Fruit fly (Drosophila melanogaster) whole organism, prepupa: Measurements from ENCODE around the gene CG13309.

Source experiments
- Blimp-1 ChIP-seq: fragments of 200-800 bp; sonication (Bioruptor generic); optimal IDR thresholded peaks from 3 replicates; lab custom pipeline; 2017; ENCODE audit warnings: missing biosample characterization, missing genetic modification characterization, mild to moderate bottlenecking, moderate library complexity, missing genetic modification reagents
- CG10631 ChIP-seq: fragments of 200-800 bp; sonication (Bioruptor generic); optimal IDR thresholded peaks from 2 replicates; lab custom pipeline; 2016; ENCODE audit warnings: missing biosample characterization, missing genetic modification characterization
- CG10669 ChIP-seq: fragments of 200-800 bp; sonication (Bioruptor generic); optimal IDR thresholded peaks from 3 replicates; lab custom pipeline; 2018; ENCODE audit warnings: missing biosample characterization, mild to moderate bottlenecking, missing genetic modification characterization, moderate library complexity
- CG11294 ChIP-seq: fragments of 200-800 bp; sonication (Bioruptor generic); IDR thresholded peaks from 2 replicates; pipeline ENCODE4 v1.3.6; 2022; ENCODE audit warnings: missing biosample characterization, missing genetic modification characterization
- CG11902 ChIP-seq: fragments of 200-800 bp; sonication (Bioruptor generic); optimal IDR thresholded peaks from 3 replicates; lab custom pipeline; 2016; ENCODE audit warnings: missing biosample characterization, missing genetic modification characterization
- CG1621 ChIP-seq: fragments of 200-800 bp; sonication (Bioruptor generic); optimal IDR thresholded peaks from 3 replicates; lab custom pipeline; 2018; ENCODE audit warnings: missing biosample characterization, mild to moderate bottlenecking, missing genetic modification characterization
- CG31627 ChIP-seq: fragments of 200-800 bp; sonication (Bioruptor generic); optimal IDR thresholded peaks from 3 replicates; lab custom pipeline; 2016; ENCODE audit warnings: missing biosample characterization, missing genetic modification characterization
- CG34406 ChIP-seq: fragments of 200-800 bp; sonication (Bioruptor generic); optimal IDR thresholded peaks from 3 replicates; lab custom pipeline; 2016; ENCODE audit warnings: missing biosample characterization, missing genetic modification characterization
- CG4318 ChIP-seq: fragments of 200-800 bp; sonication (Bioruptor generic); optimal IDR thresholded peaks from 3 replicates; lab custom pipeline; 2017; ENCODE audit warnings: missing biosample characterization, mild to moderate bottlenecking, missing genetic modification characterization
- CG6163 ChIP-seq: fragments of 200-800 bp; sonication (Bioruptor generic); IDR thresholded peaks from 3 replicates; pipeline ENCODE4 v1.3.6; 2022; ENCODE audit warnings: missing biosample characterization, missing genetic modification characterization
- CG6276 ChIP-seq: fragments of 200-800 bp; sonication (Bioruptor generic); optimal IDR thresholded peaks from 2 replicates; lab custom pipeline; 2017; ENCODE audit warnings: missing biosample characterization, mild to moderate bottlenecking, missing genetic modification characterization
- CG6808 ChIP-seq: fragments of 200-800 bp; sonication (Bioruptor generic); optimal IDR thresholded peaks from 3 replicates; lab custom pipeline; 2017; ENCODE audit warnings: missing biosample characterization, missing genetic modification characterization, mild to moderate bottlenecking, moderate library complexity, missing genetic modification reagents
- CG6854 ChIP-seq: fragments of 200-800 bp; sonication (Bioruptor generic); optimal IDR thresholded peaks from 2 replicates; lab custom pipeline; 2017; ENCODE audit warnings: missing biosample characterization, mild to moderate bottlenecking, missing genetic modification characterization
- CG7368 ChIP-seq: fragments of 200-800 bp; sonication (Bioruptor generic); optimal IDR thresholded peaks from 3 replicates; lab custom pipeline; 2016; ENCODE audit warnings: missing biosample characterization, missing genetic modification characterization
- CG8119 ChIP-seq: fragments of 200-800 bp; sonication (Bioruptor generic); IDR thresholded peaks from 3 replicates; pipeline ENCODE4 v1.3.6; 2022; ENCODE audit warnings: missing biosample characterization, missing genetic modification characterization
- CG8319 ChIP-seq: fragments of 200-800 bp; sonication (Bioruptor generic); optimal IDR thresholded peaks from 3 replicates; lab custom pipeline; 2016; ENCODE audit warnings: missing biosample characterization, missing genetic modification characterization
- CG8632 ChIP-seq: fragments of 200-800 bp; sonication (Bioruptor generic); optimal IDR thresholded peaks from 3 replicates; lab custom pipeline; 2016; ENCODE audit warnings: missing biosample characterization, missing genetic modification characterization
- CG9139 ChIP-seq: fragments of 200-800 bp; sonication (Bioruptor generic); optimal IDR thresholded peaks from 3 replicates; lab custom pipeline; 2017; ENCODE audit warnings: missing biosample characterization, mild to moderate bottlenecking, missing genetic modification characterization
- Eip75B ChIP-seq: fragments of 200-800 bp; sonication (Bioruptor generic); optimal IDR thresholded peaks from 3 replicates; lab custom pipeline; 2016; ENCODE audit warnings: missing biosample characterization, missing genetic modification characterization
- Eip78C ChIP-seq: fragments of 200-800 bp; sonication (Bioruptor generic); peaks from one replicate; lab custom pipeline; 2016; ENCODE audit warnings: missing biosample characterization, missing genetic modification characterization
- Ets96B ChIP-seq: fragments of 200-800 bp; optimal IDR thresholded peaks from 2 replicates; lab custom pipeline; 2019; ENCODE audit warnings: missing biosample characterization, mild to moderate bottlenecking, missing genetic modification characterization, moderate library complexity
- Hr38 ChIP-seq: sonication (Bioruptor generic); optimal IDR thresholded peaks from 2 replicates; lab custom pipeline; 2016; ENCODE audit warnings: missing biosample characterization, missing genetic modification characterization
- Hr39 ChIP-seq: fragments of 200-800 bp; sonication (Bioruptor generic); optimal IDR thresholded peaks from 2 replicates; lab custom pipeline; 2016; ENCODE audit warnings: missing biosample characterization, missing genetic modification characterization
- Hr4 ChIP-seq: fragments of 200-800 bp; sonication (Bioruptor generic); optimal IDR thresholded peaks from 3 replicates; lab custom pipeline; 2016; ENCODE audit warnings: missing biosample characterization, missing genetic modification characterization
- Lpt ChIP-seq: fragments of 200-800 bp; sonication (Bioruptor generic); optimal IDR thresholded peaks from 3 replicates; lab custom pipeline; 2016; ENCODE audit warnings: missing biosample characterization, missing genetic modification characterization
- Met ChIP-seq: fragments of 200-800 bp; sonication (Bioruptor generic); optimal IDR thresholded peaks from 3 replicates; lab custom pipeline; 2016; ENCODE audit warnings: missing biosample characterization, missing genetic modification characterization
- OdsH ChIP-seq: fragments of 200-800 bp; sonication (Bioruptor generic); optimal IDR thresholded peaks from 3 replicates; lab custom pipeline; 2016; ENCODE audit warnings: missing biosample characterization, missing genetic modification characterization
- Smox ChIP-seq: fragments of 200-800 bp; sonication (Bioruptor generic); optimal IDR thresholded peaks from 3 replicates; lab custom pipeline; 2016; ENCODE audit warnings: missing biosample characterization, missing genetic modification characterization
- Sox102F ChIP-seq: fragments of 200-800 bp; sonication (Bioruptor generic); optimal IDR thresholded peaks from 2 replicates; lab custom pipeline; 2016; ENCODE audit warnings: missing biosample characterization, mild to moderate bottlenecking, missing genetic modification characterization
- Sox14 ChIP-seq: fragments of 200-800 bp; sonication (Bioruptor generic); optimal IDR thresholded peaks from 3 replicates; lab custom pipeline; 2016; ENCODE audit warnings: missing biosample characterization, missing genetic modification characterization
- Sox15 ChIP-seq: fragments of 200-800 bp; sonication (Bioruptor generic); optimal IDR thresholded peaks from 3 replicates; lab custom pipeline; 2016; ENCODE audit warnings: missing biosample characterization, missing genetic modification characterization
- achi ChIP-seq: fragments of 200-800 bp; sonication (Bioruptor generic); optimal IDR thresholded peaks from 3 replicates; lab custom pipeline; 2016; ENCODE audit warnings: missing biosample characterization, missing genetic modification characterization
- cyc ChIP-seq: fragments of 200-800 bp; sonication (Bioruptor generic); optimal IDR thresholded peaks from 3 replicates; lab custom pipeline; 2016; ENCODE audit warnings: missing biosample characterization, missing genetic modification characterization
- dac ChIP-seq: fragments of 200-800 bp; sonication (Bioruptor generic); optimal IDR thresholded peaks from 2 replicates; lab custom pipeline; 2017; ENCODE audit warnings: missing biosample characterization, mild to moderate bottlenecking, missing genetic modification characterization
- eg ChIP-seq: fragments of 200-800 bp; sonication (Bioruptor generic); IDR thresholded peaks from 3 replicates; pipeline ENCODE4 v1.3.6; 2022; ENCODE audit warnings: missing biosample characterization, missing genetic modification characterization
- fd59A ChIP-seq: fragments of 200-800 bp; sonication (Bioruptor generic); optimal IDR thresholded peaks from 2 replicates; lab custom pipeline; 2017; ENCODE audit warnings: missing biosample characterization, mild to moderate bottlenecking, missing genetic modification characterization, missing genetic modification reagents
- fd85E ChIP-seq: fragments of 200-800 bp; sonication (Bioruptor generic); optimal IDR thresholded peaks from 3 replicates; lab custom pipeline; 2016; ENCODE audit warnings: missing biosample characterization, missing genetic modification characterization
- fkh ChIP-seq: fragments of 200-800 bp; sonication (Bioruptor generic); optimal IDR thresholded peaks from 3 replicates; lab custom pipeline; 2017; ENCODE audit warnings: missing biosample characterization, mild to moderate bottlenecking, missing genetic modification characterization, moderate library complexity
- lz ChIP-seq: fragments of 200-800 bp; sonication (Bioruptor generic); optimal IDR thresholded peaks from 3 replicates; lab custom pipeline; 2016; ENCODE audit warnings: missing biosample characterization, missing genetic modification characterization
- net ChIP-seq: fragments of 200-800 bp; sonication (Bioruptor generic); optimal IDR thresholded peaks from 3 replicates; lab custom pipeline; 2016; ENCODE audit warnings: missing biosample characterization, missing genetic modification characterization
- pdm3 ChIP-seq: fragments of 200-800 bp; sonication (Bioruptor generic); optimal IDR thresholded peaks from 3 replicates; lab custom pipeline; 2016; ENCODE audit warnings: missing biosample characterization, missing genetic modification characterization
- salr ChIP-seq, 2 experiments: fragments of 200-800 bp; sonication (Bioruptor generic); optimal IDR thresholded peaks; 3 replicates each; lab custom pipeline; 2016 to 2018; ENCODE audit warnings: missing biosample characterization in 2 of 2, missing genetic modification characterization in 2 of 2, mild to moderate bottlenecking in 1 of 2
- spab ChIP-seq: fragments of 200-800 bp; sonication (Bioruptor generic); optimal IDR thresholded peaks from 2 replicates; lab custom pipeline; 2017; ENCODE audit warnings: missing biosample characterization, mild to moderate bottlenecking, missing genetic modification characterization, missing genetic modification reagents
- ss ChIP-seq, 2 experiments: fragments of 200-800 bp; sonication (Bioruptor generic); optimal IDR thresholded peaks; 2 replicates in 1 of 2; 3 replicates in 1 of 2; lab custom pipeline; 2017 to 2018; ENCODE audit warnings: mild to moderate bottlenecking in 2 of 2, missing biosample characterization in 2 of 2, missing genetic modification characterization in 2 of 2, moderate library complexity in 1 of 2
- vri ChIP-seq: fragments of 200-800 bp; sonication (Bioruptor generic); optimal IDR thresholded peaks from 3 replicates; lab custom pipeline; 2016; ENCODE audit warnings: missing biosample characterization, mild to moderate bottlenecking, missing genetic modification characterization

The CG13309 gene

dm6 chr3L:8767876-8768275, 42.3 kb upstream of the CG13309 start (continued):
- TF ChIP-seq CG11902 (GFP tag; lab: Kevin White, UChicago) (peak; percentile 63), Sox102F (peak; percentile 62), fd85E (GFP tag; lab: Kevin White, UChicago) (no peak), CG11294 (GFP tag; lab: Robert Waterston, UW) (peak; percentile 24; the same call in 1 of the 2 replicates), ss (GFP tag; optimal IDR thresholded peaks at IDR 0.05; lab: Kevin White, UChicago) (peak; percentile 35 to 71), CG1621 (tag; lab: Kevin White, UChicago) (peak; percentile 55), CG4318 (peak; percentile 61), CG10669 (peak; percentile 69), Hr4 (GFP tag; lab: Kevin White, UChicago) (peak; percentile 77), CG6808 (GFP tag; lab: Kevin White, UChicago) (peak; percentile 72), eg (GFP tag; lab: Robert Waterston, UW) (peak; percentile 74), OdsH (GFP tag; lab: Kevin White, UChicago) (peak; percentile 81), Eip75B (GFP tag; lab: Kevin White, UChicago) (peak; percentile 68), Sox14 (GFP tag; lab: Kevin White, UChicago) (peak; percentile 75), CG6276 (GFP tag; lab: Kevin White, UChicago) (peak; percentile 74), CG9139 (GFP tag; lab: Kevin White, UChicago) (peak; percentile 30), CG8119 (GFP tag; lab: Robert Waterston, UW) (peak; percentile 74), spab (GFP tag; lab: Kevin White, UChicago) (peak; percentile 65), Ets96B (peak; percentile 72), Eip78C (GFP tag; lab: Kevin White, UChicago) (peak; percentile 95), cyc (GFP tag; lab: Kevin White, UChicago) (peak; percentile 56)

dm6 chr3L:8770616-8771229, 39.5 kb upstream of the CG13309 start:
- TF ChIP-seq net (GFP tag; lab: Kevin White, UChicago) (no peak), CG6276 (GFP tag; lab: Kevin White, UChicago) (no peak), CG8319 (GFP tag; lab: Kevin White, UChicago) (no peak), Eip78C (GFP tag; lab: Kevin White, UChicago) (peak; percentile 9), achi (GFP tag; lab: Kevin White, UChicago) (no peak), Hr4 (GFP tag; lab: Kevin White, UChicago) (no peak), fkh (GFP tag; lab: Kevin White, UChicago) (peak; percentile 61), Lpt (GFP tag; lab: Kevin White, UChicago) (no peak), pdm3 (no peak), CG9139 (GFP tag; lab: Kevin White, UChicago) (no peak)

dm6 chr3L:8772998-8773684, 37.1 kb upstream of the CG13309 start:
- peak; percentile 24 for TF ChIP-seq lz
- no peak for TF ChIP-seq CG6854 (GFP tag; lab: Kevin White, UChicago)
- TF ChIP-seq eg (GFP tag; lab: Robert Waterston, UW) = peak; percentile 83
- peak; percentile 7 for TF ChIP-seq CG7368 (GFP tag; lab: Kevin White, UChicago)
- peak; percentile 46; the same call in 1 of the 2 replicates for TF ChIP-seq CG11294 (GFP tag; lab: Robert Waterston, UW)
- peak; percentile 26 for TF ChIP-seq CG31627 (GFP tag; lab: Kevin White, UChicago)
- TF ChIP-seq Hr4 (GFP tag; lab: Kevin White, UChicago) = peak; percentile 71
- TF ChIP-seq salr (GFP tag; optimal IDR thresholded peaks at IDR 0.05; lab: Kevin White, UChicago) = peak in 1 of 2 experiments; percentile 24
- TF ChIP-seq OdsH (GFP tag; lab: Kevin White, UChicago) = peak; percentile 78
- no peak for TF ChIP-seq Sox15 (GFP tag; lab: Kevin White, UChicago)
- TF ChIP-seq vri (GFP tag; lab: Kevin White, UChicago) = no peak
- peak; percentile 28 for TF ChIP-seq Sox102F
- peak; percentile 1 for TF ChIP-seq dac (GFP tag; lab: Kevin White, UChicago)
- peak; percentile 66 for TF ChIP-seq fd59A
- peak; percentile 1 for TF ChIP-seq Smox (GFP tag; lab: Kevin White, UChicago)
- TF ChIP-seq CG6276 (GFP tag; lab: Kevin White, UChicago) = peak; percentile 63
- no peak for TF ChIP-seq Blimp-1 (GFP tag; lab: Kevin White, UChicago)
- TF ChIP-seq cyc (GFP tag; lab: Kevin White, UChicago) = no peak
- peak; percentile 39 for TF ChIP-seq Hr39
- no peak for TF ChIP-seq fd85E (GFP tag; lab: Kevin White, UChicago)
- TF ChIP-seq Hr38 = no peak
- TF ChIP-seq CG10631 = peak; percentile 35
- TF ChIP-seq CG34406 (GFP tag; lab: Kevin White, UChicago) = peak; percentile 65
- peak; percentile 74 for TF ChIP-seq CG6163 (GFP tag; lab: Robert Waterston, UW)
- TF ChIP-seq Met (GFP tag; lab: Kevin White, UChicago) = peak; percentile 37
- TF ChIP-seq CG8632 = peak; percentile 70
